Worm (Caenorhabditis elegans) whole organism, early embryonic: ENCODE measurements around the gene F46B3.9.

Source experiments
- aly-1 ChIP-seq: sonication (generic microtip); optimal IDR thresholded peaks from 2 replicates; lab custom pipeline; 2016; ENCODE audit warnings: missing genetic modification characterization, missing compliant biosample characterization
- ama-1 ChIP-seq: fragments of 150-350 bp; optimal IDR thresholded peaks from 2 replicates; lab custom pipeline; 2014
- ceh-13 ChIP-seq: fragments of 200-800 bp; sonication (Bioruptor generic); optimal IDR thresholded peaks from 2 replicates; lab custom pipeline; 2018; ENCODE audit warnings: mild to moderate bottlenecking, missing genetic modification characterization, missing compliant biosample characterization
- ets-7 ChIP-seq: sonication (generic microtip); optimal IDR thresholded peaks from 2 replicates; lab custom pipeline; 2016; ENCODE audit warnings: missing genotype, missing genetic modification characterization, missing compliant biosample characterization
- hmg-4 ChIP-seq: fragments of 200-800 bp; sonication (Bioruptor generic); optimal IDR thresholded peaks from 2 replicates; lab custom pipeline; 2018; ENCODE audit warnings: mild to moderate bottlenecking, missing genetic modification characterization, missing compliant biosample characterization
- hnd-1 ChIP-seq: sonication (generic microtip); optimal IDR thresholded peaks from 2 replicates; lab custom pipeline; 2016; ENCODE audit warnings: missing genetic modification characterization, missing compliant biosample characterization
- pes-1 ChIP-seq: fragments of 200-800 bp; sonication (Bioruptor generic); IDR thresholded peaks from 2 replicates; pipeline ENCODE4 v1.3.6; 2022; ENCODE audit warnings: missing genetic modification reagents, missing genetic modification characterization, missing compliant biosample characterization
- scrt-1 ChIP-seq: fragments of 200-800 bp; sonication (Bioruptor generic); IDR thresholded peaks from 2 replicates; pipeline ENCODE4 v1.3.6; 2022; ENCODE audit warnings: missing genetic modification characterization, missing compliant biosample characterization

- no peak for TF ChIP-seq ama-1 (lab: Kevin White, UChicago)
- TF ChIP-seq aly-1 (tag; lab: Kevin White, UChicago): no peak
- no peak for TF ChIP-seq ets-7 (tag; lab: Kevin White, UChicago)
- no peak for TF ChIP-seq pes-1 (GFP tag; lab: Robert Waterston, UW)
- no peak for TF ChIP-seq scrt-1
- no peak for TF ChIP-seq hmg-4 (GFP tag; lab: Kevin White, UChicago)
- TF ChIP-seq hnd-1 (tag; lab: Kevin White, UChicago): no peak
- TF ChIP-seq ceh-13 (GFP tag; lab: Kevin White, UChicago): no peak
Observed at ce11 chrV:20660025-20660424, 34.1 kb upstream of the F46B3.9 start, which contains the start of gene W01F3.2.
